Worm (Caenorhabditis elegans) whole organism, L4 larva: ENCODE data around the gene ZK354.6.
A peak's percentile ranks its signal among the peaks of the same experiment; 100 is the strongest.
"Not testable (repeated sequence)": the region's sequence is repeated elsewhere in the genome, so short reads cannot be mapped to it uniquely, and the experiment has no call there.

Experiments used
- F44E2.7 ChIP-seq: fragments of 200-800 bp; sonication (Bioruptor generic); IDR thresholded peaks from 2 replicates; pipeline ENCODE4 v2.1.2; 2022; ENCODE audit warnings: missing genetic modification characterization, missing compliant biosample characterization
- F49E8.2 ChIP-seq: sonication (generic microtip); optimal IDR thresholded peaks from 2 replicates; lab custom pipeline; 2016; ENCODE audit warnings: missing compliant biosample characterization, mild to moderate bottlenecking, missing genetic modification characterization, borderline replicate concordance
- T20F7.1 ChIP-seq: fragments of 200-800 bp; sonication (Bioruptor generic); optimal IDR thresholded peaks from 2 replicates; lab custom pipeline; 2018; ENCODE audit warnings: mild to moderate bottlenecking, missing genetic modification characterization, missing compliant biosample characterization
- T26A8.4 ChIP-seq: fragments of 200-800 bp; sonication (Bioruptor generic); IDR thresholded peaks from 2 replicates; pipeline ENCODE4 v1.3.6; 2022; ENCODE audit warnings: missing genetic modification characterization, missing compliant biosample characterization
- Y105C5A.15 ChIP-seq: fragments of 200-800 bp; sonication (Bioruptor generic); IDR thresholded peaks from 2 replicates; pipeline ENCODE4 v1.3.6; 2022; ENCODE audit warnings: missing genetic modification characterization, missing compliant biosample characterization
- Y48G9A.11 ChIP-seq: fragments of 200-800 bp; sonication (Bioruptor generic); IDR thresholded peaks from 2 replicates; pipeline ENCODE4 v1.3.6; 2022; ENCODE audit warnings: missing genetic modification reagents, missing genetic modification characterization, missing compliant biosample characterization
- aha-1 ChIP-seq: fragments of 150-350 bp; peaks from one replicate; lab custom pipeline; 2014; ENCODE audit warnings: missing biosample characterization, missing genetic modification characterization
- ama-1 ChIP-seq: fragments of 150-350 bp; optimal IDR thresholded peaks from 2 replicates; lab custom pipeline; 2014; ENCODE audit warnings: inconsistent platforms, mixed read lengths
- arid-1 ChIP-seq: fragments of 200-800 bp; sonication (Bioruptor generic); conservative IDR thresholded peaks from 2 replicates; pipeline ENCODE4 v1.3.6; 2022; ENCODE audit warnings: missing genetic modification reagents, missing genetic modification characterization, missing compliant biosample characterization
- ceh-28 ChIP-seq: fragments of 150-350 bp; optimal IDR thresholded peaks from 2 replicates; lab custom pipeline; 2014; ENCODE audit warnings: missing biosample characterization, missing genetic modification reagents, missing genetic modification characterization
- ceh-44 ChIP-seq: fragments of 200-800 bp; sonication (Bioruptor generic); IDR thresholded peaks from 2 replicates; pipeline ENCODE4 v1.3.6; 2022; ENCODE audit warnings: missing genetic modification reagents, missing genetic modification characterization, missing compliant biosample characterization
- cey-2 ChIP-seq: sonication (generic microtip); optimal IDR thresholded peaks from 3 replicates; lab custom pipeline; 2017; ENCODE audit warnings: missing genetic modification characterization, mild to moderate bottlenecking, missing compliant biosample characterization, antibody characterized with exemption, borderline replicate concordance; ENCODE audit not compliant: insufficient read depth
- daf-12 ChIP-seq: fragments of 150-350 bp; optimal IDR thresholded peaks from 2 replicates; lab custom pipeline; 2014; ENCODE audit warnings: missing biosample characterization, missing genetic modification reagents, missing genetic modification characterization
- dmd-8 ChIP-seq: fragments of 200-800 bp; sonication (Bioruptor generic); IDR thresholded peaks from 2 replicates; pipeline ENCODE4 v1.3.6; 2022; ENCODE audit warnings: missing genetic modification characterization, missing compliant biosample characterization
- dmd-9 ChIP-seq: fragments of 200-800 bp; sonication (Bioruptor generic); IDR thresholded peaks from 2 replicates; pipeline ENCODE4 v1.3.6; 2022; ENCODE audit warnings: missing genetic modification reagents, missing genetic modification characterization, missing compliant biosample characterization
- lin-38 ChIP-seq: fragments of 200-800 bp; sonication (Bioruptor generic); IDR thresholded peaks from 2 replicates; pipeline ENCODE4 v1.3.6; 2022; ENCODE audit warnings: missing genetic modification reagents, missing genetic modification characterization, missing compliant biosample characterization
- lin-39 ChIP-seq: fragments of 150-350 bp; optimal IDR thresholded peaks from 2 replicates; lab custom pipeline; 2014; ENCODE audit warnings: missing biosample characterization, missing genetic modification reagents, missing genetic modification characterization
- madf-9 ChIP-seq: fragments of 200-800 bp; sonication (Bioruptor generic); conservative IDR thresholded peaks from 2 replicates; pipeline ENCODE4 v1.3.6; 2022; ENCODE audit warnings: missing genetic modification reagents, missing genetic modification characterization, missing compliant biosample characterization
- mdt-29 ChIP-seq: fragments of 200-800 bp; sonication (Bioruptor generic); IDR thresholded peaks from 2 replicates; pipeline ENCODE4 v1.3.6; 2022; ENCODE audit warnings: missing genetic modification reagents, missing genetic modification characterization, missing compliant biosample characterization
- mep-1 ChIP-seq: fragments of 150-350 bp; sonication (generic microtip); optimal IDR thresholded peaks from 3 replicates; lab custom pipeline; 2014; ENCODE audit warnings: missing biosample characterization, missing genetic modification characterization
- mxl-3 ChIP-seq: fragments of 200-800 bp; sonication (Bioruptor generic); optimal IDR thresholded peaks from 2 replicates; lab custom pipeline; 2018; ENCODE audit warnings: mild to moderate bottlenecking, missing genetic modification characterization, missing compliant biosample characterization
- nhr-76 ChIP-seq: fragments of 150-350 bp; optimal IDR thresholded peaks from 2 replicates; lab custom pipeline; 2014; ENCODE audit warnings: missing biosample characterization, missing genetic modification characterization
- php-3 ChIP-seq: fragments of 200-800 bp; sonication (Bioruptor generic); IDR thresholded peaks from 2 replicates; pipeline ENCODE4 v1.3.6; 2022; ENCODE audit warnings: missing genetic modification reagents, missing genetic modification characterization, missing compliant biosample characterization
- saeg-2 ChIP-seq: fragments of 200-800 bp; sonication (Bioruptor generic); IDR thresholded peaks from 2 replicates; pipeline ENCODE4 v1.3.6; 2022; ENCODE audit warnings: missing genetic modification reagents, missing genetic modification characterization, missing compliant biosample characterization
- snpc-1.2 ChIP-seq: fragments of 200-800 bp; sonication (Bioruptor generic); IDR thresholded peaks from 2 replicates; pipeline ENCODE4 v1.3.6; 2022; ENCODE audit warnings: missing genetic modification reagents, missing genetic modification characterization, missing compliant biosample characterization
- unc-62 ChIP-seq, 3 experiments: fragments of 150-350 bp in 1 of 3; sonication (generic microtip); optimal IDR thresholded peaks in 2 of 3; peaks in 1 of 3; 1 replicate in 1 of 3; 2 replicates in 2 of 3; lab custom pipeline; 2014 to 2017; ENCODE audit warnings: missing biosample characterization in 3 of 3, missing genetic modification characterization in 3 of 3, missing genetic modification reagents in 3 of 3, missing genotype in 1 of 3

The ZK354.6 gene

ce11 chrIV:5266474-5266873, 30.9 kb downstream of the ZK354.6 start, which contains the start of gene F36H12.5:
Gene F36H12.5 (plus strand): TSS chrIV:5266774.
- TF ChIP-seq cey-2 (tag; lab: Kevin White, UChicago) = no peak
- no peak for TF ChIP-seq mep-1
- no peak for TF ChIP-seq T20F7.1 (GFP tag; lab: Kevin White, UChicago)
- no peak for TF ChIP-seq daf-12
- TF ChIP-seq ama-1 (lab: Kevin White, UChicago) = no peak
- TF ChIP-seq lin-39 = no peak

ce11 chrIV:5264700-5265210, 32.6 kb downstream of the ZK354.6 start:
- TF ChIP-seq Y105C5A.15 (GFP tag; lab: Robert Waterston, UW) (0 out of 2 replicates have a peak, but pooled peaks have one; percentile 25), mdt-29 (GFP tag; lab: Robert Waterston, UW) (peak; percentile 72), unc-62 (GFP tag; optimal IDR thresholded peaks at IDR 0.05 in 1 of 2; lab: Kevin White, UChicago) (peak in 1 of 2 experiments; percentile 31), Y48G9A.11 (peak; percentile 30; the same call in 1 of the 2 replicates), ceh-44 (GFP tag; lab: Robert Waterston, UW) (0 out of 2 replicates have a peak, but pooled peaks have one; percentile 35), lin-38 (GFP tag; lab: Robert Waterston, UW) (peak; percentile 60), snpc-1.2 (GFP tag; lab: Robert Waterston, UW) (peak; percentile 97), ama-1 (lab: Kevin White, UChicago) (peak; percentile 32), arid-1 (GFP tag; lab: Robert Waterston, UW) (0 out of 2 replicates have a peak, but pooled peaks have one; percentile 28), aha-1 (peak; percentile 57), F44E2.7 (GFP tag; lab: Robert Waterston, UW) (0 out of 2 replicates have a peak, but pooled peaks have one; percentile 30), F49E8.2 (tag; lab: Kevin White, UChicago) (peak; percentile 56), T26A8.4 (GFP tag; lab: Robert Waterston, UW) (peak; percentile 77)
- TF ChIP-seq unc-62 (tag; optimal IDR thresholded peaks at IDR 0.05; lab: Kevin White, UChicago) = not testable (repeated sequence)

ce11 chrIV:5261786-5262185, 35.5 kb downstream of the ZK354.6 start:
- 0 out of 2 replicates have a peak, but pooled peaks have one; percentile 32 for TF ChIP-seq mdt-29 (GFP tag; lab: Robert Waterston, UW)
- TF ChIP-seq php-3 (GFP tag; lab: Robert Waterston, UW) = 0 out of 2 replicates have a peak, but pooled peaks have one; percentile 30
- peak in 1 of 2 experiments; percentile 57 for TF ChIP-seq unc-62 (GFP tag; optimal IDR thresholded peaks at IDR 0.05 in 1 of 2; lab: Kevin White, UChicago)
- TF ChIP-seq unc-62 (tag; optimal IDR thresholded peaks at IDR 0.05; lab: Kevin White, UChicago) = not testable (repeated sequence)
- peak; percentile 65 for TF ChIP-seq T26A8.4 (GFP tag; lab: Robert Waterston, UW)
- peak; percentile 98 for TF ChIP-seq snpc-1.2 (GFP tag; lab: Robert Waterston, UW)
- peak; percentile 39; the same call in 1 of the 2 replicates for TF ChIP-seq lin-38 (GFP tag; lab: Robert Waterston, UW)
- TF ChIP-seq, all 104 proteins: peak for 6; not testable (repeated sequence) for 98

ce11 chrIV:5260289-5260688, 37.0 kb downstream of the ZK354.6 start, which contains the start of gene msp-19:
Gene msp-19 (plus strand): TSS chrIV:5260589.
- not testable (repeated sequence) for TF ChIP-seq dmd-8, madf-9, saeg-2 (GFP tag; lab: Robert Waterston, UW)
- TF ChIP-seq, all 104 proteins: peak for 0; not testable (repeated sequence) for 104

ce11 chrIV:5258385-5258784, 39.0 kb downstream of the ZK354.6 start, which contains the start of gene ttbk-2.1:
Gene ttbk-2.1 (plus strand): TSS chrIV:5258685.
- TF ChIP-seq dmd-9 (GFP tag; lab: Robert Waterston, UW); ceh-28 (tag; lab: Kevin White, UChicago); mxl-3 (GFP tag; lab: Kevin White, UChicago): not testable (repeated sequence)

- not testable (repeated sequence) for TF ChIP-seq lin-38 (GFP tag; lab: Robert Waterston, UW); snpc-1.2 (GFP tag; lab: Robert Waterston, UW); nhr-76
- TF ChIP-seq, all 104 proteins: peak for 0; not testable (repeated sequence) for 104
These were observed 40.6 kb downstream of the ZK354.6 start, which contains the start of gene F36H12.9 for ce11 chrIV:5256731-5257130. Gene F36H12.9 (plus strand): TSS chrIV:5257031.
